Worm (Caenorhabditis elegans) whole organism, L1 larva: ENCODE results near the gene col-74.

ENCODE experiments used
- lin-39 ChIP-seq: fragments of 150-350 bp; optimal IDR thresholded peaks from 2 replicates; lab custom pipeline; 2014; ENCODE audit warnings: missing biosample characterization, missing genetic modification reagents, missing genetic modification characterization
- unc-30 ChIP-seq: sonication (generic microtip); optimal IDR thresholded peaks from 2 replicates; lab custom pipeline; 2017; ENCODE audit warnings: missing biosample characterization, missing genetic modification characterization

DNA sequence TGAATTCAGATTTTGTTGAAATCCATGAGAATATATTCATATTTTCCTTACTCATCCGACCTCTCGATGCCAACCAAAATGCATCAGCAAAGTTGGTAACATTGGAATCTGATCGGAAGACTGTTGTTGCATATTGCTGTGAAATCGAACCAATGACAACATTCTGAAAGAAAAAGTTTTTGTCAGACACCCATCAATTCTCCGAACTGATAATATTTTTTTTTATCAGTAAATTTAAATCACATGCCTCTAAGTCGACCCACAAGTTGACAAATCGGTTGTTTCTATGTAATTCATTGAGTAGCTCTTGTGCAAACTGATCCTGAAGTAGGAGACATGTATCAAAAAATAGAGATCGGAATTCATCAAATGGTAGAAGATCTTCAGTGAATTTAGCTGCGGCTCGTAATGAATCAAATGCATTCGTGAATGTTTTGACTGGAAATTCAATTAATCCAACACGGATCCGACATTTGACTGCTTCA lies at the start of gene col-74:
- TF ChIP-seq unc-30 (tag; lab: Kevin White, UChicago) (no peak), lin-39 (tag; lab: Kevin White, UChicago) (no peak)
